Worm (Caenorhabditis elegans): Measurements from ENCODE around the gene daf-5.

- TF ChIP-seq ceh-13 (GFP tag; optimal IDR thresholded peaks at IDR 0.05) (no peak), sea-1 (GFP tag; conservative IDR thresholded peaks at IDR 0.05) (no peak), F13C5.2 (tag; optimal IDR thresholded peaks at IDR 0.05) (no peak), ets-7 (tag; optimal IDR thresholded peaks at IDR 0.05) (no peak), scrt-1 (GFP tag; IDR thresholded peaks at IDR 0.05) (no peak), tbx-37 (GFP tag; conservative IDR thresholded peaks at IDR 0.05) (no peak), ama-1 (optimal IDR thresholded peaks at IDR 0.05) (no peak), tra-4 (tag; optimal IDR thresholded peaks at IDR 0.05) (no peak), B0310.2 (tag; optimal IDR thresholded peaks at IDR 0.05) (no peak), hnd-1 (tag; optimal IDR thresholded peaks at IDR 0.05) (no peak), hmbx-1 (tag; optimal IDR thresholded peaks at IDR 0.05) (no peak), flt-1 (GFP tag; IDR thresholded peaks at IDR 0.05) (no peak)
Measured at ce11 chrII:14016865-14017264, 35.2 kb downstream of the daf-5 start, which contains the start of gene cyp-37A1.

Measured in whole organism, early embryonic.